Worm (Caenorhabditis elegans): ENCODE measurements around the gene C45G9.14.

ce11 chrIII:5020924-5021323, 23.9 kb upstream of the C45G9.14 start, which contains the start of gene mdt-11:
- TF ChIP-seq lin-13 (GFP tag; optimal IDR thresholded peaks at IDR 0.05) (no peak), nhr-12 (tag; optimal IDR thresholded peaks at IDR 0.05) (no peak), lin-11 (tag; optimal IDR thresholded peaks at IDR 0.05) (no peak)
